Worm (Caenorhabditis elegans): ENCODE data around the gene B0454.5.

B0454.5 gene

DNA sequence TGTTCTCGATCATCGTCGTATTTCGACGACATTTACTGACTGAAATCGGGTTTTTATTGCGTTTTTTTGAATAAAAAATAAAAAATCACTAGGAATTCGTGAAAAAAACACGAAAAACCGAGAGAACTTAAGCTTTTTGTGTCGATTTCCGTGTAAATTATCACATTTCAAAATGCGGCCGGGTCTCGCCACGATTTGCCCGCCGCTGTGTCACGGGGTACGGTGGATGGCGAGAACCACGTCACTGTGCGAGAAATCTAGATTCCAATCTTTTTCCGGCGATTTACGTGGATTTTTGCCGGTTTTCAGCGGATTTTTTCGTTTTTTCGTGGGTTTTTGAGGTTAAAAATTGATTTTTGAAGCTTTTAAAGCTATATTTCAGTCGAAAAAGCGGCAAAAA, 38.3 kb downstream of the B0454.5 start, which contains the start of gene Y25C1A.8 (continued):
- peak; percentile 18 for TF ChIP-seq nhr-237 (tag; optimal IDR thresholded peaks at IDR 0.05)
- peak; percentile 50 for TF ChIP-seq ceh-16 (tag; optimal IDR thresholded peaks at IDR 0.05)
- peak; percentile 59 for TF ChIP-seq R02D3.7 (tag; optimal IDR thresholded peaks at IDR 0.05)
- TF ChIP-seq ztf-11 (tag; optimal IDR thresholded peaks at IDR 0.05): no peak
- TF ChIP-seq skn-1 (tag; optimal IDR thresholded peaks at IDR 0.05): no peak
- peak; percentile 97 for TF ChIP-seq unc-55 (GFP tag; optimal IDR thresholded peaks at IDR 0.05)
- peak; percentile 90 for TF ChIP-seq nhr-25 (tag; optimal IDR thresholded peaks at IDR 0.05)

DNA sequence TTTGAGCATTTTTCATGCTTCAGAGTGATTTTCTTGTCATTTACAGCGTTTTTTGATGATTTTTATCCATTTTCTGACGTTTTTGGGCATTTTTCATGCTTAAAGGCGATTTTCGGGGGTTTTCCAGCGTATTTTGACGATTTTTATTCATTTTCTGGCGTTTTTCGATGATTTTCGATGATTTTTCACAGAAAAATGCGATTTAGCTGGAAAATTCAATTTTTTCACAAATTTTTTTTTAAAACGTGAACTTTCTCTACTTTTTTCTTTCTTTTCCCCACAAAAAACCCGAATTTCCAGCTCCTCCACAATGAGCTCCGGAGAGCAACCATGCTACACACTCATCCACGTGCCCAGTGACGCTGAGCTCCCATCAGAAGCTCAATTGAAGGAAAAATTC, 39.8 kb downstream of the B0454.5 start, which contains the start of gene copb-1:
Gene copb-1 (plus strand): TSS at position 301 of the 400 bp plus-strand sequence.
- TF ChIP-seq nhr-21 (tag; optimal IDR thresholded peaks at IDR 0.05): no peak
- TF ChIP-seq mdl-1 (tag; optimal IDR thresholded peaks at IDR 0.05): no peak
- no peak for TF ChIP-seq unc-62 (GFP tag; optimal IDR thresholded peaks at IDR 0.05)
- no peak for TF ChIP-seq lin-13 (GFP tag; optimal IDR thresholded peaks at IDR 0.05)
- TF ChIP-seq F13H6.1 (tag; optimal IDR thresholded peaks at IDR 0.05): no peak
- TF ChIP-seq C34F6.9 (tag; optimal IDR thresholded peaks at IDR 0.05): no peak
- TF ChIP-seq sem-4 (tag; optimal IDR thresholded peaks at IDR 0.05): no peak
- TF ChIP-seq elt-1 (tag; optimal IDR thresholded peaks at IDR 0.05): no peak
- TF ChIP-seq ceh-82 (tag; optimal IDR thresholded peaks at IDR 0.05): no peak
- TF ChIP-seq aly-2 (tag; optimal IDR thresholded peaks at IDR 0.05): no peak
- TF ChIP-seq R02D3.7 (tag; optimal IDR thresholded peaks at IDR 0.05): no peak
- TF ChIP-seq Y55F3AM.14 (GFP tag; optimal IDR thresholded peaks at IDR 0.05): no peak
- TF ChIP-seq nhr-129 (tag; optimal IDR thresholded peaks at IDR 0.05): no peak
- no peak for TF ChIP-seq ztf-11 (tag; optimal IDR thresholded peaks at IDR 0.05)
- TF ChIP-seq crh-2 (tag; optimal IDR thresholded peaks at IDR 0.05): no peak
- TF ChIP-seq alr-1 (tag; optimal IDR thresholded peaks at IDR 0.05): no peak
- TF ChIP-seq unc-39 (tag; optimal IDR thresholded peaks at IDR 0.05): no peak
- TF ChIP-seq nhr-23 (tag; optimal IDR thresholded peaks at IDR 0.05): no peak
- TF ChIP-seq nhr-10 (tag; optimal IDR thresholded peaks at IDR 0.05): no peak

DNA sequence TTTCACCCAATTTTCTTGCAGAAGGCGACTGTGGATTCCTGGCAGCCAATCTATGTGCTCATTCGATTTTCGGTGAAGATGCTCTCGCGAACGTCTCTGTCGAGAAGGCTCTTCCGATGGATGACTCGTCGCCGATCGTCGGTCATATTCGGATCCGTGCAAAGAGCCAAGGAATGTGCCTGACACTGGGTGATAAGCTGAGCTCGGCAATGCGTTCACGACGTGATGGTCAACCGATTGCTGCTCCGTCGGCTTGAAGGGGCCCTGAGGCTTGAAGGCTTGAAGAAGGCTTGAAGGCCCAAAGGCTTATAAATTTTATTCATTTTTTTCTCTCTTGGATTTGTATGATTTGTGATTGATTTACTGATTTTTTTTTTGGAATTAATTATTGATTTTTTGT, 48.5 kb downstream of the B0454.5 start:
- no peak for TF ChIP-seq elt-3 (tag; optimal IDR thresholded peaks at IDR 0.05)
